Worm (Caenorhabditis elegans): ENCODE data around the gene bath-20.
"Not testable (repeated sequence)": the region's sequence is repeated elsewhere in the genome, so short reads cannot be mapped to it uniquely, and the experiment has no call there.

The bath-20 gene

DNA sequence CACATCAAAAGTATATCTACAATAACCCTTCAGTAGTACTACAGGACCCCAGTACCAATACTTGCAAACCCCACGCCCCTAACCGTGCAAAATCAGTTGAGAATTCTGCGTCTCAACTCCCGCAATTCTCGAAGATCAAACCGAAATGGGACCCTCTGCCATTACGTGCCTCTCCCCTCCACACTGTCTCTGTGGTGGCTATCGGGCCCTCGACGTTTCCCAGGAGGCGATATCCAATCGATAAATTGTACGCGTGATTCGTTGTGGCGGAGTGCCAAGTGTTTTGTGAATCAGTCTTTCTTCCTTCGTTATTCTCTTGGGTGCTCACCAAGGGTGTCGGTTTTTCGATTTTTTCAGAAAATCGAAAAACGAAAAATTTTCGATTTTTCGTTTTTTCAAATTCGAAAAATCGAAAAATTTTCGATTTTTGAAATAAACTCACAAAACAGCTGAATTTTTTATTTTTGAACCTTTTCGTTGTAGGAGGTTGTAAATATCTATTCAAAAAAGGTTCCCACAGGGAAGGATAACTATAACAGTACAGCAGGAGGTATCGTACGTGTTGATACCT, 25.2 kb upstream of the bath-20 start, which contains the start of gene F07E5.12:
Gene F07E5.12 (plus strand): TSS at position 521 of the 571 bp plus-strand sequence.
- not testable (repeated sequence) for TF ChIP-seq ztf-23 (GFP tag; IDR thresholded peaks at IDR 0.05); ref-1 (GFP tag; conservative IDR thresholded peaks at IDR 0.05); tab-1 (GFP tag; IDR thresholded peaks at IDR 0.05)

ce11 chrII:2064497-2064896, 22.1 kb upstream of the bath-20 start, which contains the start of gene fbxb-6:
TSS of gene fbxb-6 (plus strand) at chrII:2064797.
- no peak for TF ChIP-seq klf-2 (GFP tag; conservative IDR thresholded peaks at IDR 0.05)
- no peak for TF ChIP-seq ztf-29 (GFP tag; IDR thresholded peaks at IDR 0.05)
- no peak for TF ChIP-seq T22C8.4 (GFP tag; IDR thresholded peaks at IDR 0.05)
- TF ChIP-seq med-1 (GFP tag; optimal IDR thresholded peaks at IDR 0.05; ENCODE audit: insufficient read depth), result no peak
- TF ChIP-seq flt-1 (GFP tag; IDR thresholded peaks at IDR 0.05), result no peak
- no peak for TF ChIP-seq ref-1 (GFP tag; conservative IDR thresholded peaks at IDR 0.05)
- TF ChIP-seq tab-1 (GFP tag; IDR thresholded peaks at IDR 0.05), result no peak
- TF ChIP-seq ztf-23 (GFP tag; IDR thresholded peaks at IDR 0.05), result no peak
- no peak for TF ChIP-seq cog-1 (tag; optimal IDR thresholded peaks at IDR 0.05)

ce11 chrII:2063989-2064388, 21.6 kb upstream of the bath-20 start, which contains the start of gene F07E5.13:
TSS of gene F07E5.13 (minus strand) at chrII:2064089.
- TF ChIP-seq cog-1 (tag; optimal IDR thresholded peaks at IDR 0.05) (no peak), med-1 (GFP tag; optimal IDR thresholded peaks at IDR 0.05; ENCODE audit: insufficient read depth) (no peak), ztf-23 (GFP tag; IDR thresholded peaks at IDR 0.05) (no peak), tab-1 (GFP tag; IDR thresholded peaks at IDR 0.05) (no peak), klf-2 (GFP tag; conservative IDR thresholded peaks at IDR 0.05) (no peak), ref-1 (GFP tag; conservative IDR thresholded peaks at IDR 0.05) (no peak), flt-1 (GFP tag; IDR thresholded peaks at IDR 0.05) (no peak), ztf-29 (GFP tag; IDR thresholded peaks at IDR 0.05) (no peak), T22C8.4 (GFP tag; IDR thresholded peaks at IDR 0.05) (no peak)

DNA sequence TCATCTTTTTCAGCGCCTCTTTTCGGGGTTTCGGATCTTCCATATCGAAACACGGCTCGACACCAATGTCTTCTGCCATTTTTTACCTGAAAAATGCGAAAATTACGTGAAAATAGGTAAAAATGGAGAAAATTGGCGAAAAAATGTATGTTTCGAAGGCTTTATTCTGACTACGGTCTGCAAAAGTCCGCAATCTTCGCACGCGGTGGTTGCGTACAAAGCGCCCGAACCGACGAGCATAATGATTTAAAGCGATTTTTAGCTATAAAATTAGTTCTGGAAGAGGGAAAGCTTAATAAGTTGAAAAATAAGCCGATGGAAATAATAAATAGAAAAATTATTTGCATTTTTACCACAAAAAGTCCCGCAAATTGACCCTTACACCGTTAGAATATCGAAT, 16.6 kb upstream of the bath-20 start, which contains the start of gene F07E5.5:
Gene F07E5.5 (minus strand): TSS at position 86 of the 400 bp plus-strand sequence.
- TF ChIP-seq cog-1 (tag; optimal IDR thresholded peaks at IDR 0.05) (no peak), ref-1 (GFP tag; conservative IDR thresholded peaks at IDR 0.05) (no peak), tab-1 (GFP tag; IDR thresholded peaks at IDR 0.05) (no peak), ztf-23 (GFP tag; IDR thresholded peaks at IDR 0.05) (no peak), klf-2 (GFP tag; conservative IDR thresholded peaks at IDR 0.05) (no peak), med-1 (GFP tag; optimal IDR thresholded peaks at IDR 0.05; ENCODE audit: insufficient read depth) (no peak), T22C8.4 (GFP tag; IDR thresholded peaks at IDR 0.05) (no peak), ztf-29 (GFP tag; IDR thresholded peaks at IDR 0.05) (no peak), flt-1 (GFP tag; IDR thresholded peaks at IDR 0.05) (no peak)

DNA sequence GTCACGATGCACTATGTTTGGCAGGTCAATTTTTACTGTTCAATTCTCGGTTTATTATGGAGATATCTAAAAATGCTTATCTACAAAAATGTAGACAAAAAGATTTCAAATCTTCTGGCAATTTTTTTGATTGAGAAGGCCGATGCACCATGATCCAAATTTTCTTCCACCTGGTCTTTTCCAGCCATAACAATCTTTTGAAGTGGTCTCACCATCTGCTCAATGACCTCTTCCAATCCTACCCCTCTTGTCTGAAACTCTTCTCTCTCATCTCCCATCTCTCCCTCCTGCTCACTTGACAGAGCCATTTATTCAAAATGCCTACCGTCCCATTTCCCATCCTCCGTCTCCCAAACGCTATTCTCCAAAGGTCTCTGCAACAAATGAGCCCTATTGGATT, 9.0 kb upstream of the bath-20 start, which contains the start of gene fbxb-35:
Gene fbxb-35 (plus strand): TSS at position 301 of the 400 bp plus-strand sequence.
- TF ChIP-seq flt-1 (GFP tag; IDR thresholded peaks at IDR 0.05) (no peak), cog-1 (tag; optimal IDR thresholded peaks at IDR 0.05) (no peak), ztf-23 (GFP tag; IDR thresholded peaks at IDR 0.05) (no peak), med-1 (GFP tag; optimal IDR thresholded peaks at IDR 0.05; ENCODE audit: insufficient read depth) (no peak), klf-2 (GFP tag; conservative IDR thresholded peaks at IDR 0.05) (no peak), ref-1 (GFP tag; conservative IDR thresholded peaks at IDR 0.05) (no peak), T22C8.4 (GFP tag; IDR thresholded peaks at IDR 0.05) (no peak), tab-1 (GFP tag; IDR thresholded peaks at IDR 0.05) (no peak), ztf-29 (GFP tag; IDR thresholded peaks at IDR 0.05) (no peak)

DNA sequence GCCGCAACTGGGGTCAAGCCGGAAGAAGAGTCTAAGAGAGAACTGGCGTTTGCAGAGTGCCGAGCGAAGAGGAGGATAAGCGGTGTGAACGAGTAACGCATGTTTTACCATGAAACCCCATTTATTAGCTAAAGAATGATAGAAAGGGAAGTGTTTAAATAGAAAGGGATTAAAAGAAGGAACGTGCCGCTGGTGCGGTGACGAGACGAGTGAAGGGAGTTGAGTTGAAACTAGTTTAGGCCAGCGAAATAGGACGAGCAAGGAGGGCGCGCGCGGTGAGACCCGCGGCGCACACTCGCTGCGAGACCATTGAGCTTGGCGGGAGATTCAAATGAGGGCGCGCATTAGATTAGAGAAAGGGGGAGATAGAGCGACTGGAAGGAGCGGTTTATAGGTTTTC, 4.2 kb upstream of the bath-20 start, which contains the start of gene math-1:
Gene math-1 (minus strand): TSS at position 101 of the 400 bp plus-strand sequence.
- not testable (repeated sequence) for TF ChIP-seq T22C8.4, ztf-29, ztf-23 (GFP tag; IDR thresholded peaks at IDR 0.05)

ce11 chrII:2045505-2045904, 3.2 kb upstream of the bath-20 start, which contains the start of gene bath-24:
TSS of gene bath-24 (minus strand) at chrII:2045605.
- TF ChIP-seq ztf-23 (GFP tag; IDR thresholded peaks at IDR 0.05) (no peak), T22C8.4 (GFP tag; IDR thresholded peaks at IDR 0.05) (no peak), ztf-29 (GFP tag; IDR thresholded peaks at IDR 0.05) (no peak), tab-1 (GFP tag; IDR thresholded peaks at IDR 0.05) (no peak), klf-2 (GFP tag; conservative IDR thresholded peaks at IDR 0.05) (no peak)

DNA sequence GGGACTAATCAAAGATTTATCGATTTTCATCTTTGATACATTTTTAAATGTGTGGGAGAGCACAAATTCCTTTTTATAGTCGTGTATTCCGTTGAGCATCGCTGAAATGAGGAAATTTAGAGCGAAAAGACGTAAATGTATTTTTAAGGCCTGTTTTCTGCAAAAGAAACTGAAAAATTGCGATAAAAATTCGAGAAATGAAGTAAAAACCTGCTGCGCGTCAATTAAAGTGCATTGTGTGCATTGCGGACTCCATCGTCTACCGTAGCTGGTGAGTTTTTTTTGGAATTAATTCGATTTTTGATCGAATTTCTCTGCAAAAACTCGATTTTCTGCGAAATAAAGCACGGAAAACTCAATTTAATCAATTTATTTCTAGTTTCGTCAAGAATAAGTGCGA, 3.1 kb downstream of the bath-20 start, which contains the start of gene bath-19:
Gene bath-19 (minus strand): TSS at position 101 of the 400 bp plus-strand sequence.
- no peak for TF ChIP-seq ref-1 (GFP tag; conservative IDR thresholded peaks at IDR 0.05)
- no peak for TF ChIP-seq T22C8.4 (GFP tag; IDR thresholded peaks at IDR 0.05)
- no peak for TF ChIP-seq cog-1 (tag; optimal IDR thresholded peaks at IDR 0.05)
- no peak for TF ChIP-seq tab-1 (GFP tag; IDR thresholded peaks at IDR 0.05)
- TF ChIP-seq flt-1 (GFP tag; IDR thresholded peaks at IDR 0.05), result no peak
- no peak for TF ChIP-seq med-1 (GFP tag; optimal IDR thresholded peaks at IDR 0.05; ENCODE audit: insufficient read depth)
- TF ChIP-seq ztf-23 (GFP tag; IDR thresholded peaks at IDR 0.05), result no peak
- no peak for TF ChIP-seq ztf-29 (GFP tag; IDR thresholded peaks at IDR 0.05)
- TF ChIP-seq klf-2 (GFP tag; conservative IDR thresholded peaks at IDR 0.05), result no peak

DNA sequence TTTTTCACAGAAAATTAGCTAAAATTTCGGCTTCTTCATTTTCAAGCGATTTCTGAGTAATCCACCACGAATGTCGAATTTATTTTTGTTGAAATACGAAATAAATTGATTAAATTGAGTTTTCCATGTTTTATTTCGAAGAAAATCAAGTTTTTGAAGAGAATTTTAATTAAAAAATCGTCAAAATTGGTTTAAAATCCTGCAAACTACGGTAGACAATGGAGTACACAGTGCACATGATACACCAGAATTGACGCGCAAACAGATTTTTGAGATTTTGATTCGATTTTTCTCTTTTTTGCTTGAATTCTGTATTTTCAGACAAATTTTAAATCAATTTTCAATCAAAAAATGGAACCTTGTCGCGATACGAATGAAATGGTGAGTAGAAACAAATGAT, 9.1 kb downstream of the bath-20 start, which contains the start of gene F59H6.14:
Gene F59H6.14 (plus strand): TSS at position 301 of the 400 bp plus-strand sequence.
- TF ChIP-seq ztf-23 (GFP tag; IDR thresholded peaks at IDR 0.05) (no peak), tab-1 (GFP tag; IDR thresholded peaks at IDR 0.05) (no peak), klf-2 (GFP tag; conservative IDR thresholded peaks at IDR 0.05) (no peak), T22C8.4 (GFP tag; IDR thresholded peaks at IDR 0.05) (no peak), cog-1 (tag; optimal IDR thresholded peaks at IDR 0.05) (no peak), ztf-29 (GFP tag; IDR thresholded peaks at IDR 0.05) (no peak), ref-1 (GFP tag; conservative IDR thresholded peaks at IDR 0.05) (no peak), flt-1 (GFP tag; IDR thresholded peaks at IDR 0.05) (no peak), med-1 (GFP tag; optimal IDR thresholded peaks at IDR 0.05; ENCODE audit: insufficient read depth) (no peak)

DNA sequence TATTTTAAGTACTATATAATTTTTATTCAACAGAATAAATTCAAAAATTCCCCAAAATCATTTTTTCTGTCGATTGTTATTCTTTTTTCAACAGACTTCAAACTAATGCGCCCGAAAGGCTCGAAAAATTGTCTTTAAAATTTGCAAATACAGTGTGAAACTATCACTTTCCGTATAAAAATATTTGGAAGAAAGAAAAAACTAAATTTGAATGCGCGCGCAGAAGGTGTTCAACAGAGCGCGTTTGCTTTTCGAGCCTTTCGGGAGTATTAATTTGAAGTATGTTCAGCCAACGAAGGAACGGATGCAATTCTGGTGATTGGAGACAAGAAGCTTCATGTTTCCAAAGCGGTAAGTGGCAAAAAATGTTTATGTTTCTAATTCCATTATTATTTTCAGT, 10.1 kb downstream of the bath-20 start, which contains the start of gene btb-4:
Gene btb-4 (plus strand): TSS at position 35 of the 400 bp plus-strand sequence.
- TF ChIP-seq klf-2 (GFP tag; conservative IDR thresholded peaks at IDR 0.05); ref-1 (GFP tag; conservative IDR thresholded peaks at IDR 0.05); ztf-23 (GFP tag; IDR thresholded peaks at IDR 0.05): not testable (repeated sequence)
